Worm (Caenorhabditis elegans) whole organism, early embryonic: ENCODE measurements around the gene F56C9.8.

ENCODE experiments used
- B0310.2 ChIP-seq: sonication (generic microtip); optimal IDR thresholded peaks from 2 replicates; lab custom pipeline; 2016; ENCODE audit warnings: mild to moderate bottlenecking, missing genetic modification characterization, missing compliant biosample characterization
- F13C5.2 ChIP-seq: sonication (generic microtip); optimal IDR thresholded peaks from 2 replicates; lab custom pipeline; 2017; ENCODE audit warnings: mild to moderate bottlenecking, missing genetic modification characterization, inconsistent platforms, missing compliant biosample characterization
- aly-1 ChIP-seq: sonication (generic microtip); optimal IDR thresholded peaks from 2 replicates; lab custom pipeline; 2016; ENCODE audit warnings: missing genetic modification characterization, missing compliant biosample characterization
- ama-1 ChIP-seq: fragments of 150-350 bp; optimal IDR thresholded peaks from 2 replicates; lab custom pipeline; 2014
- ceh-13 ChIP-seq: fragments of 200-800 bp; sonication (Bioruptor generic); optimal IDR thresholded peaks from 2 replicates; lab custom pipeline; 2018; ENCODE audit warnings: mild to moderate bottlenecking, missing genetic modification characterization, missing compliant biosample characterization
- ceh-36 ChIP-seq: sonication (generic microtip); optimal IDR thresholded peaks from 2 replicates; lab custom pipeline; 2016; ENCODE audit warnings: missing genetic modification characterization, inconsistent platforms, missing compliant biosample characterization
- ets-7 ChIP-seq: sonication (generic microtip); optimal IDR thresholded peaks from 2 replicates; lab custom pipeline; 2016; ENCODE audit warnings: missing genotype, missing genetic modification characterization, missing compliant biosample characterization
- flt-1 ChIP-seq: fragments of 200-800 bp; sonication (Bioruptor generic); IDR thresholded peaks from 2 replicates; pipeline ENCODE4 v1.3.6; 2022; ENCODE audit warnings: missing genetic modification characterization, missing compliant biosample characterization
- hmbx-1 ChIP-seq: sonication (generic microtip); optimal IDR thresholded peaks from 2 replicates; lab custom pipeline; 2016; ENCODE audit warnings: mild to moderate bottlenecking, missing genetic modification characterization, missing compliant biosample characterization
- hmg-4 ChIP-seq: fragments of 200-800 bp; sonication (Bioruptor generic); optimal IDR thresholded peaks from 2 replicates; lab custom pipeline; 2018; ENCODE audit warnings: mild to moderate bottlenecking, missing genetic modification characterization, missing compliant biosample characterization
- hnd-1 ChIP-seq: sonication (generic microtip); optimal IDR thresholded peaks from 2 replicates; lab custom pipeline; 2016; ENCODE audit warnings: missing genetic modification characterization, missing compliant biosample characterization
- pes-1 ChIP-seq: fragments of 200-800 bp; sonication (Bioruptor generic); IDR thresholded peaks from 2 replicates; pipeline ENCODE4 v1.3.6; 2022; ENCODE audit warnings: missing genetic modification reagents, missing genetic modification characterization, missing compliant biosample characterization
- scrt-1 ChIP-seq: fragments of 200-800 bp; sonication (Bioruptor generic); IDR thresholded peaks from 2 replicates; pipeline ENCODE4 v1.3.6; 2022; ENCODE audit warnings: missing genetic modification characterization, missing compliant biosample characterization
- sea-1 ChIP-seq: fragments of 200-800 bp; sonication (Bioruptor generic); conservative IDR thresholded peaks from 2 replicates; pipeline ENCODE4 v1.3.6; 2022; ENCODE audit warnings: missing genetic modification characterization, missing compliant biosample characterization
- tbx-11 ChIP-seq: fragments of 200-800 bp; sonication (Bioruptor generic); IDR thresholded peaks from 2 replicates; pipeline ENCODE4 v1.3.6; 2022; ENCODE audit warnings: missing genetic modification characterization, missing compliant biosample characterization
- tbx-37 ChIP-seq: fragments of 200-800 bp; sonication (Bioruptor generic); conservative IDR thresholded peaks from 2 replicates; pipeline ENCODE4 v1.3.6; 2022; ENCODE audit warnings: missing genetic modification reagents, missing genetic modification characterization, missing compliant biosample characterization
- tra-4 ChIP-seq: sonication (generic microtip); optimal IDR thresholded peaks from 2 replicates; lab custom pipeline; 2017; ENCODE audit warnings: missing genetic modification characterization, missing compliant biosample characterization

F56C9.8 gene

ce11 chrIII:7314473-7314872 lies 4.8 kb downstream of the F56C9.8 start:
- no peak for TF ChIP-seq hmg-4 (GFP tag; lab: Kevin White, UChicago)

DNA sequence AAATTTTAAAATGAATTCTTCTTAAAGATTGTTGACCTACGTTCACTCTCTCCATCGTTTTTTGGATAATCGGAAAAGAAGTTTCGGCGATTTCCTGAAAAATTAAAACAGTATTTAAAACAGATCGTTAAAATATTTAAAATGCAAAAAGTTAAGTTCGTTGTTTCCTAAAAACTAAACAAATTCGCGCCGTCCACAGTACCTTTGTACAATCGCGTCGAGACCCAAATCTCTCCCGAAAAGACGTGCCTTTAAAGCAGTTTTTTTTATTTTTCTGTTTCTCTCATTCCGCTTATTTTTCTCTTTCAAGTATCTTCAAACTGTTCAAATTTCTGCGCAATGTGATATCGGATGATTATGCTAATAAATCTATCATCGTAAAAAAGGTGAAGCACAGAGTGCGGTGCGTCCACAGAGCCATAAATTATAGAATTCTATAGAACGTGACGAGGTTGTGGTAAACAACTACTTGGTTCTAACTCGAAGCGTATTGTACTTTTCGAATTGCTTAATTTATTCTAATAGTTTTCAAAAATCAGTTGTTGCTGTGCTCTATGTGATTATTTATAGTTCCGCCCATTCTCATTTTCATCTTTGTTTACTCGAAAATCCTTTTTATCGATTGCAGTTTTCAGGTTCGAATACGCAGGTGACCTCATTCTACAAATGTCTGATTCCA lies 8.5 kb downstream of the F56C9.8 start, which contains the start of the genes F56C9.6 and F56C9.3:
F56C9.6 (minus strand) TSS at position 112 of the 679 bp plus-strand sequence.
F56C9.3 (plus strand) TSS at position 629 of the 679 bp plus-strand sequence.
- TF ChIP-seq ceh-36 (tag; lab: Kevin White, UChicago) = no peak
- no peak for TF ChIP-seq ets-7
- TF ChIP-seq scrt-1 (GFP tag; lab: Robert Waterston, UW) = no peak
- TF ChIP-seq pes-1 (GFP tag; lab: Robert Waterston, UW) = no peak
- no peak for TF ChIP-seq F13C5.2 (tag; lab: Kevin White, UChicago)
- TF ChIP-seq tra-4 (tag; lab: Kevin White, UChicago) = no peak
- no peak for TF ChIP-seq aly-1 (tag; lab: Kevin White, UChicago)
- TF ChIP-seq hnd-1 = no peak
- no peak for TF ChIP-seq B0310.2 (tag; lab: Kevin White, UChicago)
- TF ChIP-seq sea-1 = no peak
- no peak for TF ChIP-seq hmg-4 (GFP tag; lab: Kevin White, UChicago)

DNA sequence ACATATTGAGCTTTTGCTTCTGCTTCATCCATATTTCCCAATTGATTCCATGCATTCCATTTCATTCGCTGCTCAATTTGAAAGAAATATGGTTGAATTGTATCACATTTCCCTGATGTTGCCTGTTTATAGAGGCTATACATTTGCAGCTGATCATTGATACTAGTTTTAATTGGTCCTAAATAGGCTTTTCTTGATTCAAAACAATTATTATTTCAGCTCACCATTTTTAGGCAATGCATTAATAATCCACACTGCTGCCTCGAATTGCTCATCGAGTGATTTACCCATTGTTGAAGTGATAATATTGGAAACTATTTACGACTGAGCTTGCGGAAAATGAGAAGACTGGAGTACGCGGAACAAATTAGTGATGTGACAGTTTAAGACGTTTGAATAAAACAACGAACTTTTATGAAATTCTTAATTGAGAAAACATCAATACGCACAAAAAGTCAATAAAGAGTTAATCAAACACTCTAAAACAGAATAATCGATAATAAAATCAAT lies 10.7 kb downstream of the F56C9.8 start, which contains the start of gene acbp-4:
acbp-4 (minus strand) TSS at position 510 of the 510 bp plus-strand sequence.
- TF ChIP-seq ceh-13 (GFP tag; lab: Kevin White, UChicago) (no peak), tbx-37 (no peak), hnd-1 (no peak)

ce11 chrIII:7305649-7305977 lies 13.7 kb downstream of the F56C9.8 start:
- no peak for TF ChIP-seq hmbx-1 (tag; lab: Kevin White, UChicago)
- TF ChIP-seq tra-4 (tag; lab: Kevin White, UChicago) = no peak
- TF ChIP-seq tbx-11 = no peak
- no peak for TF ChIP-seq sea-1
- no peak for TF ChIP-seq scrt-1 (GFP tag; lab: Robert Waterston, UW)
- TF ChIP-seq B0310.2 (tag; lab: Kevin White, UChicago) = no peak
- TF ChIP-seq aly-1 (tag; lab: Kevin White, UChicago) = no peak
- TF ChIP-seq ceh-36 (tag; lab: Kevin White, UChicago) = no peak
- TF ChIP-seq ceh-13 (GFP tag; lab: Kevin White, UChicago) = no peak
- TF ChIP-seq hmg-4 (GFP tag; lab: Kevin White, UChicago) = no peak
- no peak for TF ChIP-seq ets-7
- no peak for TF ChIP-seq ama-1 (lab: Kevin White, UChicago)
- no peak for TF ChIP-seq flt-1 (GFP tag; lab: Robert Waterston, UW)
- TF ChIP-seq hnd-1 = no peak
- TF ChIP-seq F13C5.2 (tag; lab: Kevin White, UChicago) = no peak
- TF ChIP-seq pes-1 (GFP tag; lab: Robert Waterston, UW) = no peak
- no peak for TF ChIP-seq tbx-37

- TF ChIP-seq B0310.2 (tag; lab: Kevin White, UChicago) (no peak), hmg-4 (GFP tag; lab: Kevin White, UChicago) (no peak), scrt-1 (GFP tag; lab: Robert Waterston, UW) (no peak), pes-1 (GFP tag; lab: Robert Waterston, UW) (no peak), tra-4 (tag; lab: Kevin White, UChicago) (no peak), flt-1 (GFP tag; lab: Robert Waterston, UW) (no peak), sea-1 (no peak), ets-7 (no peak), tbx-11 (no peak), aly-1 (tag; lab: Kevin White, UChicago) (no peak), hmbx-1 (tag; lab: Kevin White, UChicago) (no peak), F13C5.2 (tag; lab: Kevin White, UChicago) (no peak), ceh-13 (GFP tag; lab: Kevin White, UChicago) (no peak), ceh-36 (tag; lab: Kevin White, UChicago) (no peak), ama-1 (lab: Kevin White, UChicago) (no peak), tbx-37 (no peak), hnd-1 (no peak)
Measured at ce11 chrIII:7304961-7305648, 14.2 kb downstream of the F56C9.8 start.

- TF ChIP-seq tbx-11 (no peak), flt-1 (GFP tag; lab: Robert Waterston, UW) (no peak)
Measured at ce11 chrIII:7301668-7302067, 17.6 kb downstream of the F56C9.8 start.

DNA sequence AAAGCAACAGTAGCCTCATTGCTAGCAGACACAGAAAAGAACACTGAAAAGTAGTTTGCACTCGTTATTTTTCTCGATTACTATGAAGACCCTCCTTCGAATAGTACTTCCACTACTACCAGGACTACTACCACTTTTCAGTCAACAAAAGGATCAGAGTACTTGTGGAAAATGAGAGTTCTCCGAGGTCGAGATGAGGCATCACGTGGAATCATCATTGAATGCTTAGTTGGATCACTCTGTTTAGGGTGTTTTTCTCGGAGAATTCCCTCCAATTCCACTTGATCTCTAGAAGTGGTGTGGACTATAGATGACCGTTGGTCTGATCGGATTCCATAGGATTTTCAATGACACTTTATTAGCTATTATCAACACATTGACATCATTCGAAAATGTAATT lies 18.5 kb downstream of the F56C9.8 start:
- no peak for TF ChIP-seq ceh-36 (tag; lab: Kevin White, UChicago)
- TF ChIP-seq tbx-11 = no peak
- TF ChIP-seq ceh-13 (GFP tag; lab: Kevin White, UChicago) = no peak
- no peak for TF ChIP-seq F13C5.2 (tag; lab: Kevin White, UChicago)
- no peak for TF ChIP-seq pes-1 (GFP tag; lab: Robert Waterston, UW)
- TF ChIP-seq tbx-37 = no peak
- no peak for TF ChIP-seq aly-1 (tag; lab: Kevin White, UChicago)
- TF ChIP-seq B0310.2 (tag; lab: Kevin White, UChicago) = no peak
- TF ChIP-seq scrt-1 (GFP tag; lab: Robert Waterston, UW) = no peak
- TF ChIP-seq hnd-1 = no peak
- TF ChIP-seq tra-4 (tag; lab: Kevin White, UChicago) = no peak
- TF ChIP-seq flt-1 (GFP tag; lab: Robert Waterston, UW) = no peak
- TF ChIP-seq sea-1 = no peak
- no peak for TF ChIP-seq ama-1 (lab: Kevin White, UChicago)
